Fruit fly (Drosophila melanogaster): Measurements from ENCODE around the gene CG33995.
A peak's percentile ranks its signal among the peaks of the same experiment; 100 is the strongest.

The CG33995 gene

dm6 chr2L:5000287-5000871 lies 42.7 kb upstream of the CG33995 start (continued):
- TF ChIP-seq E2f2 (GFP tag; IDR thresholded peaks at IDR 0.05) (peak; percentile 63), CG12236 (GFP tag; optimal IDR thresholded peaks at IDR 0.05) (peak; percentile 63), nom (GFP tag; optimal IDR thresholded peaks at IDR 0.05) (peak; percentile 70), sima (GFP tag; optimal IDR thresholded peaks at IDR 0.05) (no peak), nau (GFP tag; optimal IDR thresholded peaks at IDR 0.05) (peak; percentile 67), dm (GFP tag; optimal IDR thresholded peaks at IDR 0.05) (no peak), fd96Cb (tag; optimal IDR thresholded peaks at IDR 0.05) (peak; percentile 80), danr (GFP tag; IDR thresholded peaks at IDR 0.05) (peak; percentile 76), NfI (GFP tag; optimal IDR thresholded peaks at IDR 0.05) (peak; percentile 75), klu (GFP tag; IDR thresholded peaks at IDR 0.05) (peak; percentile 70; the same call in 1 of the 2 replicates), ttk (GFP tag; IDR thresholded peaks at IDR 0.05) (peak; percentile 69), CG9609 (GFP tag; optimal IDR thresholded peaks at IDR 0.05) (peak; percentile 84), CG16779 (GFP tag; IDR thresholded peaks at IDR 0.05) (no peak), emc (GFP tag; optimal IDR thresholded peaks at IDR 0.05) (peak; percentile 38), eyg (GFP tag; optimal IDR thresholded peaks at IDR 0.05) (no peak), CG8281 (tag; optimal IDR thresholded peaks at IDR 0.05) (peak; percentile 57), Jarid2 (GFP tag; optimal IDR thresholded peaks at IDR 0.05) (peak; percentile 52), CG3838 (GFP tag; optimal IDR thresholded peaks at IDR 0.05) (peak; percentile 38), CG6654 (GFP tag; optimal IDR thresholded peaks at IDR 0.05) (peak; percentile 54), sna (GFP tag; IDR thresholded peaks at IDR 0.05; ENCODE audit: partially characterized antibody) (no peak), CG6689 (GFP tag; IDR thresholded peaks at IDR 0.05) (peak; percentile 78), Nf-YA (GFP tag; IDR thresholded peaks at IDR 0.05) (peak; percentile 53; the same call in 1 of the 2 replicates), Hr78 (GFP tag; optimal IDR thresholded peaks at IDR 0.05) (peak in 1 of 2 experiments; percentile 60), CG1602 (GFP tag; optimal IDR thresholded peaks at IDR 0.05) (peak; percentile 73), CHES-1-like (GFP tag; optimal IDR thresholded peaks at IDR 0.05) (peak; percentile 58), HLH4C (GFP tag; IDR thresholded peaks at IDR 0.05; ENCODE audit: partially characterized antibody) (no peak), maf-S (GFP tag; optimal IDR thresholded peaks at IDR 0.05) (no peak), prd (optimal IDR thresholded peaks at IDR 0.05) (no peak), prd (GFP tag; IDR thresholded peaks at IDR 0.05) (peak; percentile 86), esg (GFP tag; conservative IDR thresholded peaks at IDR 0.05) (peak; percentile 76), vvl (GFP tag; IDR thresholded peaks at IDR 0.05) (peak; percentile 88), hkb (optimal IDR thresholded peaks at IDR 0.05) (no peak), hkb (GFP tag; IDR thresholded peaks at IDR 0.05) (peak; percentile 85), Scr (GFP tag; IDR thresholded peaks at IDR 0.05; ENCODE audit: partially characterized antibody) (no peak), disco-r (GFP tag; optimal IDR thresholded peaks at IDR 0.05) (peak; percentile 69), CG12391 (tag; optimal IDR thresholded peaks at IDR 0.05) (peak; percentile 89), H2.0 (GFP tag; IDR thresholded peaks at IDR 0.05) (peak; percentile 62), lbe (GFP tag; optimal IDR thresholded peaks at IDR 0.05) (peak; percentile 86), hth (optimal IDR thresholded peaks at IDR 0.05) (no peak), cas (GFP tag; IDR thresholded peaks at IDR 0.05) (peak; percentile 70), Adf1 (GFP tag; IDR thresholded peaks at IDR 0.05) (peak; percentile 51), br (optimal IDR thresholded peaks at IDR 0.05) (no peak), ato (GFP tag; IDR thresholded peaks at IDR 0.05; ENCODE audit: partially characterized antibody) (no peak), CG11695 (GFP tag; IDR thresholded peaks at IDR 0.05) (peak; percentile 86), exex (tag; optimal IDR thresholded peaks at IDR 0.05) (peak; percentile 33), CG1603 (tag; optimal IDR thresholded peaks at IDR 0.05) (peak; percentile 42), CG3065 (GFP tag; optimal IDR thresholded peaks at IDR 0.05) (peak; percentile 45), ERR (GFP tag; optimal IDR thresholded peaks at IDR 0.05) (peak; percentile 54), sc (optimal IDR thresholded peaks at IDR 0.05) (no peak), sc (GFP tag; optimal IDR thresholded peaks at IDR 0.05) (peak; percentile 67), CG31441 (GFP tag; IDR thresholded peaks at IDR 0.05) (peak; percentile 87), toy (GFP tag; IDR thresholded peaks at IDR 0.05) (0 out of 2 replicates have a peak, but pooled peaks have one; percentile 53)

Data from whole organism, embryonic.